Worm (Caenorhabditis elegans) whole organism, L4/young adult: Measurements from ENCODE around the gene fbxa-10.

Experiments used
- W03F9.2 ChIP-seq: fragments of 150-350 bp; optimal IDR thresholded peaks from 2 replicates; lab custom pipeline; 2014; ENCODE audit warnings: missing biosample characterization, missing genetic modification characterization
- dao-5 ChIP-seq: sonication (generic microtip); optimal IDR thresholded peaks from 2 replicates; lab custom pipeline; 2016; ENCODE audit warnings: missing genotype, missing genetic modification characterization, moderate library complexity, missing compliant biosample characterization
- him-1 ChIP-seq: sonication (generic microtip); optimal IDR thresholded peaks from 2 replicates; lab custom pipeline; 2016; ENCODE audit warnings: missing genotype, missing genetic modification reagents, missing genetic modification characterization, missing compliant biosample characterization

DNA sequence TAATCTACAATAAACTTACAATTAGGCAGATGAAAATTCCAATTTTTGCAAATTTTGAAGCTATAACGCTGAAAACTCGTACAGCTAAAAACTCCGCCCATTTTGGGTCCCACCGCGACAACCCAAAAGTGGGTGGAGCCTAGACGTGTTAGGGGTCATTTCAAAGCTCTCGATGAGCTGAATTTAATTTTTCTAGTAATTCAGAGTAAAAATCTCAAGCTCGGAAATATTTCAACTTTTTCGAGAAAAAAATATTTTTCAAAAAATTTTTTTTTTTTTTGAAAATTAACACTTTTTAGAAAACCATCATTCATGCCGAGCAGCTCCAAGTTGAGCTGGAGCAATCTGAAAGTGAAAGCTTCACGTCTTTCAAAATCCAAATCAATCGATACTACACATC lies 49.1 kb downstream of the fbxa-10 start, which contains the start of gene R06B10.7:
- TF ChIP-seq him-1 (tag; lab: Kevin White, UChicago), result no peak
- TF ChIP-seq dao-5 (tag; lab: Kevin White, UChicago), result no peak
- TF ChIP-seq W03F9.2, result no peak
